Fruit fly (Drosophila melanogaster) whole organism, embryonic: ENCODE data around the gene Prx2.

Source experiments
- CG2202 ChIP-seq: fragments of 200-800 bp; sonication (Bioruptor generic); optimal IDR thresholded peaks from 2 replicates; lab custom pipeline; 2018; ENCODE audit warnings: missing biosample characterization, mild to moderate bottlenecking, missing genetic modification characterization
- shn ChIP-seq: fragments of 200-800 bp; sonication (Bioruptor generic); optimal IDR thresholded peaks from 3 replicates; lab custom pipeline; 2016; ENCODE audit warnings: missing biosample characterization, missing genetic modification characterization

dm6 chrX:13282717-13283116 lies 46.9 kb upstream of the Prx2 start:
- TF ChIP-seq shn (GFP tag; lab: Kevin White, UChicago): no peak
- TF ChIP-seq CG2202 (tag; lab: Kevin White, UChicago): no peak
